Fruit fly (Drosophila melanogaster) whole organism, embryonic: ENCODE results near the gene dpy.

Source experiments
- Adf1 ChIP-seq: fragments of 200-800 bp; sonication (Bioruptor generic); IDR thresholded peaks from 2 replicates; pipeline ENCODE4 v1.3.6; 2022; ENCODE audit warnings: missing biosample characterization, missing genetic modification characterization
- Antp ChIP-seq: fragments of 200-800 bp; sonication (Bioruptor generic); optimal IDR thresholded peaks from 3 replicates; lab custom pipeline; 2016; ENCODE audit warnings: missing biosample characterization, missing genetic modification characterization
- Atf6 ChIP-seq: fragments of 200-800 bp; sonication (Bioruptor generic); IDR thresholded peaks from 2 replicates; pipeline ENCODE4 v1.3.6; 2022; ENCODE audit warnings: missing biosample characterization, missing genetic modification characterization
- BEAF-32 ChIP-seq: fragments of 200-800 bp; sonication (Bioruptor generic); optimal IDR thresholded peaks from 3 replicates; lab custom pipeline; 2017; ENCODE audit warnings: missing biosample characterization, missing genetic modification characterization, mild to moderate bottlenecking, moderate library complexity, missing genetic modification reagents
- Bgb ChIP-seq: fragments of 200-800 bp; sonication (Bioruptor generic); IDR thresholded peaks from 2 replicates; pipeline ENCODE4 v1.3.6; 2022; ENCODE audit warnings: missing biosample characterization, missing genetic modification characterization; ENCODE audit not compliant: partially characterized antibody
- CG10543 ChIP-seq: fragments of 200-800 bp; sonication (Bioruptor generic); optimal IDR thresholded peaks from 3 replicates; lab custom pipeline; 2017; ENCODE audit warnings: missing biosample characterization, mild to moderate bottlenecking, missing genetic modification characterization, moderate library complexity
- CG10565 ChIP-seq: fragments of 200-800 bp; sonication (Bioruptor generic); optimal IDR thresholded peaks from 3 replicates; lab custom pipeline; 2016; ENCODE audit warnings: missing biosample characterization, mild to moderate bottlenecking, missing genetic modification characterization
- CG11504 ChIP-seq: fragments of 200-800 bp; sonication (Bioruptor generic); optimal IDR thresholded peaks from 3 replicates; lab custom pipeline; 2019; ENCODE audit warnings: missing biosample characterization, mild to moderate bottlenecking, missing genetic modification characterization, moderate library complexity
- CG13624 ChIP-seq: fragments of 200-800 bp; sonication (Bioruptor generic); optimal IDR thresholded peaks from 2 replicates; lab custom pipeline; 2016; ENCODE audit warnings: missing biosample characterization, missing genetic modification characterization
- CG14667 ChIP-seq: fragments of 200-800 bp; sonication (Bioruptor generic); IDR thresholded peaks from 2 replicates; pipeline ENCODE4 v1.3.6; 2022; ENCODE audit warnings: missing biosample characterization, missing genetic modification characterization
- CG14860 ChIP-seq: fragments of 200-800 bp; sonication (Bioruptor generic); IDR thresholded peaks from 3 replicates; pipeline ENCODE4 v1.3.6; 2022; ENCODE audit warnings: missing biosample characterization, missing genetic modification characterization; ENCODE audit not compliant: partially characterized antibody
- CG15514 ChIP-seq: fragments of 200-800 bp; sonication (Bioruptor generic); optimal IDR thresholded peaks from 3 replicates; lab custom pipeline; 2017; ENCODE audit warnings: missing biosample characterization, missing genetic modification characterization, mild to moderate bottlenecking, moderate library complexity, missing genetic modification reagents
- CG1603 ChIP-seq: fragments of 200-800 bp; sonication (Bioruptor generic); optimal IDR thresholded peaks from 2 replicates; lab custom pipeline; 2019; ENCODE audit warnings: missing biosample characterization, mild to moderate bottlenecking, missing genetic modification characterization, moderate library complexity
- CG32772 ChIP-seq: fragments of 200-800 bp; sonication (Bioruptor generic); IDR thresholded peaks from 2 replicates; pipeline ENCODE4 v1.3.6; 2022; ENCODE audit warnings: missing biosample characterization, missing genetic modification characterization
- CG4617 ChIP-seq: fragments of 200-800 bp; sonication (Bioruptor generic); optimal IDR thresholded peaks from 3 replicates; lab custom pipeline; 2016; ENCODE audit warnings: missing biosample characterization, missing genetic modification characterization, borderline replicate concordance
- CG6654 ChIP-seq: fragments of 200-800 bp; sonication (Bioruptor generic); optimal IDR thresholded peaks from 2 replicates; lab custom pipeline; 2017; ENCODE audit warnings: missing biosample characterization, mild to moderate bottlenecking, missing genetic modification characterization
- CG9932 ChIP-seq: fragments of 200-800 bp; sonication (Bioruptor generic); IDR thresholded peaks from 2 replicates; pipeline ENCODE4 v1.3.6; 2022; ENCODE audit warnings: missing biosample characterization, missing genetic modification characterization
- Dip3 ChIP-seq: fragments of 200-800 bp; sonication (Bioruptor generic); optimal IDR thresholded peaks from 3 replicates; lab custom pipeline; 2016; ENCODE audit warnings: missing biosample characterization, missing genetic modification characterization
- Dp ChIP-seq: fragments of 200-800 bp; sonication (Bioruptor generic); optimal IDR thresholded peaks from 2 replicates; lab custom pipeline; 2018; ENCODE audit warnings: missing biosample characterization, mild to moderate bottlenecking, missing genetic modification characterization, moderate library complexity
- Dref ChIP-seq: fragments of 200-800 bp; sonication (Bioruptor generic); IDR thresholded peaks from 2 replicates; pipeline ENCODE4 v1.3.6; 2022; ENCODE audit warnings: missing biosample characterization, missing genetic modification characterization
- Drgx ChIP-seq: fragments of 200-800 bp; sonication (Bioruptor generic); IDR thresholded peaks from 2 replicates; pipeline ENCODE4 v1.3.6; 2022; ENCODE audit warnings: missing biosample characterization, missing genetic modification characterization
- E2f2 ChIP-seq: fragments of 200-800 bp; sonication (Bioruptor generic); IDR thresholded peaks from 2 replicates; pipeline ENCODE4 v1.3.6; 2022; ENCODE audit warnings: missing biosample characterization, missing genetic modification characterization
- Ets97D ChIP-seq: fragments of 200-800 bp; sonication (Bioruptor generic); optimal IDR thresholded peaks from 3 replicates; lab custom pipeline; 2016; ENCODE audit warnings: missing biosample characterization, missing genetic modification characterization
- GATAe ChIP-seq: fragments of 200-800 bp; sonication (Bioruptor generic); conservative IDR thresholded peaks from 2 replicates; pipeline ENCODE4 v1.3.6; 2022; ENCODE audit warnings: missing biosample characterization, missing genetic modification characterization
- H15 ChIP-seq: fragments of 200-800 bp; sonication (Bioruptor generic); IDR thresholded peaks from 3 replicates; pipeline ENCODE4 v1.3.6; 2022; ENCODE audit warnings: missing biosample characterization, missing genetic modification characterization
- HLH4C ChIP-seq: fragments of 200-800 bp; sonication (Bioruptor generic); IDR thresholded peaks from 3 replicates; pipeline ENCODE4 v1.3.6; 2022; ENCODE audit warnings: missing biosample characterization, missing genetic modification characterization; ENCODE audit not compliant: partially characterized antibody
- HmgZ ChIP-seq: fragments of 200-800 bp; sonication (Bioruptor generic); optimal IDR thresholded peaks from 2 replicates; lab custom pipeline; 2018; ENCODE audit warnings: missing biosample characterization, mild to moderate bottlenecking, missing genetic modification characterization
- Lhr ChIP-seq: fragments of 200-800 bp; sonication (Bioruptor generic); optimal IDR thresholded peaks from 3 replicates; lab custom pipeline; 2017; ENCODE audit warnings: mild to moderate bottlenecking, missing biosample characterization, missing genetic modification reagents, missing genetic modification characterization
- Med ChIP-seq: fragments of 200-800 bp; sonication (Bioruptor generic); peaks from one replicate; lab custom pipeline; 2016; ENCODE audit warnings: missing biosample characterization, missing genetic modification characterization, mild to moderate bottlenecking, inconsistent platforms, moderate library complexity
- Rfx ChIP-seq: fragments of 200-800 bp; sonication (Bioruptor generic); IDR thresholded peaks from 2 replicates; pipeline ENCODE4 v1.3.6; 2022; ENCODE audit warnings: missing biosample characterization, missing genetic modification characterization
- Sox102F ChIP-seq: fragments of 200-800 bp; sonication (Bioruptor generic); optimal IDR thresholded peaks from 2 replicates; lab custom pipeline; 2018; ENCODE audit warnings: missing biosample characterization, mild to moderate bottlenecking, missing genetic modification characterization, moderate library complexity
- Trl ChIP-seq, 3 experiments: fragments of >200 bp in 2 of 3; fragments of 200-800 bp in 1 of 3; sonication (Bioruptor generic) in 1 of 3; optimal IDR thresholded peaks; 2 replicates in 1 of 3; 3 replicates in 2 of 3; lab custom pipeline; 2016 to 2017; ENCODE audit warnings: missing biosample characterization in 1 of 3, missing genetic modification characterization in 1 of 3
- ara ChIP-seq: fragments of 200-800 bp; sonication (Bioruptor generic); IDR thresholded peaks from 2 replicates; pipeline ENCODE4 v1.3.6; 2022; ENCODE audit warnings: missing biosample characterization, missing genetic modification characterization
- bcd ChIP-seq: fragments of 200-800 bp; sonication (Bioruptor generic); optimal IDR thresholded peaks from 2 replicates; lab custom pipeline; 2017; ENCODE audit warnings: missing biosample characterization, mild to moderate bottlenecking, missing genetic modification characterization
- chm ChIP-seq: fragments of 200-800 bp; sonication (Bioruptor generic); IDR thresholded peaks from 2 replicates; pipeline ENCODE4 v1.3.6; 2022; ENCODE audit warnings: missing biosample characterization, missing genetic modification characterization
- corto ChIP-seq: fragments of 200-800 bp; sonication (Bioruptor generic); optimal IDR thresholded peaks from 2 replicates; lab custom pipeline; 2016; ENCODE audit warnings: missing biosample characterization, mild to moderate bottlenecking, missing genetic modification characterization, moderate library complexity
- dan ChIP-seq: fragments of 200-800 bp; sonication (Bioruptor generic); IDR thresholded peaks from 2 replicates; pipeline ENCODE4 v1.3.6; 2022; ENCODE audit warnings: missing biosample characterization, missing genetic modification characterization
- dimm ChIP-seq: fragments of 200-800 bp; sonication (Bioruptor generic); IDR thresholded peaks from 2 replicates; pipeline ENCODE4 v1.3.6; 2022; ENCODE audit warnings: missing biosample characterization, missing genetic modification characterization
- ftz-f1 ChIP-seq: fragments of 200-800 bp; sonication (Bioruptor generic); optimal IDR thresholded peaks from 2 replicates; lab custom pipeline; 2016; ENCODE audit warnings: missing biosample characterization, missing genetic modification characterization
- gfzf ChIP-seq: fragments of 200-800 bp; sonication (Bioruptor generic); optimal IDR thresholded peaks from 2 replicates; lab custom pipeline; 2016; ENCODE audit warnings: missing biosample characterization, mild to moderate bottlenecking, missing genetic modification characterization, moderate library complexity
- gt ChIP-seq: fragments of 200-800 bp; sonication (Bioruptor generic); IDR thresholded peaks from 2 replicates; pipeline ENCODE4 v1.3.6; 2022; ENCODE audit warnings: missing biosample characterization, missing genetic modification characterization
- hb ChIP-seq: fragments of 200-800 bp; sonication (Bioruptor generic); IDR thresholded peaks from 3 replicates; pipeline ENCODE4 v1.3.6; 2022; ENCODE audit warnings: missing biosample characterization, missing genetic modification characterization; ENCODE audit not compliant: partially characterized antibody
- jumu ChIP-seq: fragments of 200-800 bp; sonication (Bioruptor generic); optimal IDR thresholded peaks from 3 replicates; lab custom pipeline; 2016; ENCODE audit warnings: missing biosample characterization, missing genetic modification characterization
- nerfin-1 ChIP-seq: fragments of 200-800 bp; sonication (Bioruptor generic); optimal IDR thresholded peaks from 3 replicates; lab custom pipeline; 2019; ENCODE audit warnings: missing biosample characterization, mild to moderate bottlenecking, missing genetic modification characterization, moderate library complexity
- nmo ChIP-seq: fragments of 200-800 bp; sonication (Bioruptor generic); optimal IDR thresholded peaks from 2 replicates; lab custom pipeline; 2018; ENCODE audit warnings: missing biosample characterization, mild to moderate bottlenecking, missing genetic modification characterization, moderate library complexity
- sug ChIP-seq: fragments of 200-800 bp; optimal IDR thresholded peaks from 2 replicates; lab custom pipeline; 2019; ENCODE audit warnings: missing biosample characterization, mild to moderate bottlenecking, missing genetic modification characterization, moderate library complexity
- unc-4 ChIP-seq: fragments of 200-800 bp; sonication (Bioruptor generic); IDR thresholded peaks from 2 replicates; pipeline ENCODE4 v1.3.6; 2022; ENCODE audit warnings: missing biosample characterization, missing genetic modification characterization; ENCODE audit not compliant: partially characterized antibody
- vvl ChIP-seq: fragments of 200-800 bp; sonication (Bioruptor generic); IDR thresholded peaks from 2 replicates; pipeline ENCODE4 v1.3.6; 2022; ENCODE audit warnings: missing biosample characterization, missing genetic modification characterization

dpy gene

dm6 chr2L:4454009-4454689 lies 160.0 kb downstream of the dpy start, which contains the start of the genes Secp43 and ND-B8 (continued):
- no peak for TF ChIP-seq Dip3
- TF ChIP-seq CG10565 (GFP tag; lab: Kevin White, UChicago): no peak
- TF ChIP-seq ftz-f1 (GFP tag; lab: Kevin White, UChicago): peak; percentile 26
- TF ChIP-seq CG14667 (GFP tag; lab: Robert Waterston, UW): no peak
- peak; percentile 83 for TF ChIP-seq BEAF-32
- TF ChIP-seq vvl (GFP tag; lab: Robert Waterston, UW): peak; percentile 57; the same call in 1 of the 2 replicates
- TF ChIP-seq gfzf (GFP tag; lab: Kevin White, UChicago): peak; percentile 72
- peak; percentile 65 for TF ChIP-seq CG14860 (GFP tag; lab: Robert Waterston, UW)
- TF ChIP-seq CG15514 (GFP tag; lab: Kevin White, UChicago): peak; percentile 75
- no peak for TF ChIP-seq Sox102F (GFP tag; lab: Kevin White, UChicago)
- TF ChIP-seq bcd (GFP tag; lab: Kevin White, UChicago): peak; percentile 21
- peak; percentile 5 for TF ChIP-seq nerfin-1 (tag; lab: Kevin White, UChicago)
- TF ChIP-seq Dref (GFP tag; lab: Robert Waterston, UW): peak; percentile 96
- no peak for TF ChIP-seq corto (GFP tag; lab: Kevin White, UChicago)
- no peak for TF ChIP-seq jumu (GFP tag; lab: Kevin White, UChicago)
- peak; percentile 42; the same call in 1 of the 2 replicates for TF ChIP-seq Rfx (GFP tag; lab: Robert Waterston, UW)
- no peak for TF ChIP-seq ara (GFP tag; lab: Robert Waterston, UW)
- no peak for TF ChIP-seq Antp (GFP tag; lab: Kevin White, UChicago)
- peak; percentile 70 for TF ChIP-seq Lhr (GFP tag; lab: Kevin White, UChicago)
- TF ChIP-seq HLH4C (GFP tag; lab: Robert Waterston, UW): peak; percentile 86
- peak; percentile 68 for TF ChIP-seq E2f2 (GFP tag; lab: Robert Waterston, UW)
- TF ChIP-seq CG11504 (tag; lab: Kevin White, UChicago): peak; percentile 4
- TF ChIP-seq CG6654: no peak
- peak; percentile 81 for TF ChIP-seq hb (GFP tag; lab: Robert Waterston, UW)
- no peak for TF ChIP-seq Drgx (GFP tag; lab: Robert Waterston, UW)
- TF ChIP-seq CG10543 (GFP tag; lab: Kevin White, UChicago): no peak
- peak; percentile 61 for TF ChIP-seq sug (tag; lab: Kevin White, UChicago)
- TF ChIP-seq chm: 0 out of 2 replicates have a peak, but pooled peaks have one; percentile 45
- peak; percentile 84 for TF ChIP-seq Bgb (GFP tag; lab: Robert Waterston, UW)
- TF ChIP-seq HmgZ: peak; percentile 73
- TF ChIP-seq dan: no peak
- no peak for TF ChIP-seq H15 (GFP tag; lab: Robert Waterston, UW)
- TF ChIP-seq CG1603: peak; percentile 94
- peak; percentile 81 for TF ChIP-seq Ets97D (GFP tag; lab: Kevin White, UChicago)
- peak; percentile 47; the same call in 1 of the 2 replicates for TF ChIP-seq CG9932
- peak; percentile 61 for TF ChIP-seq Dp (GFP tag; lab: Kevin White, UChicago)
- no peak for TF ChIP-seq CG32772 (GFP tag; lab: Robert Waterston, UW)
- TF ChIP-seq Trl (optimal IDR thresholded peaks at IDR 0.05; lab: Kevin White, UChicago): no peak
- TF ChIP-seq Trl (GFP tag; optimal IDR thresholded peaks at IDR 0.05; lab: Kevin White, UChicago): no peak
- TF ChIP-seq Atf6 (GFP tag; lab: Robert Waterston, UW): 0 out of 2 replicates have a peak, but pooled peaks have one; percentile 13
- TF ChIP-seq nmo (GFP tag; lab: Kevin White, UChicago): peak; percentile 37
- no peak for TF ChIP-seq GATAe
- peak; percentile 81 for TF ChIP-seq Med
- peak; percentile 29 for TF ChIP-seq CG13624 (GFP tag; lab: Kevin White, UChicago)
- no peak for TF ChIP-seq dimm
- TF ChIP-seq unc-4 (GFP tag; lab: Robert Waterston, UW): peak; percentile 78
- no peak for TF ChIP-seq gt (GFP tag; lab: Robert Waterston, UW)
- no peak for TF ChIP-seq Adf1
- TF ChIP-seq CG4617 (GFP tag; lab: Kevin White, UChicago): peak; percentile 64
